Worm (Caenorhabditis elegans) whole organism, L2 larva: Measurements from ENCODE around the gene chil-25.

Experiments used
- R02D3.7 ChIP-seq: fragments of 150-350 bp; optimal IDR thresholded peaks from 2 replicates; lab custom pipeline; 2014; ENCODE audit warnings: missing biosample characterization, missing genetic modification characterization
- ama-1 ChIP-seq: fragments of 150-350 bp; optimal IDR thresholded peaks from 2 replicates; lab custom pipeline; 2018; ENCODE audit warnings: inconsistent platforms
- egl-27 ChIP-seq: sonication (generic microtip); optimal IDR thresholded peaks from 3 replicates; lab custom pipeline; 2017; ENCODE audit warnings: missing biosample characterization, missing genetic modification reagents, missing genetic modification characterization
- elt-1 ChIP-seq: fragments of 150-350 bp; optimal IDR thresholded peaks from 2 replicates; lab custom pipeline; 2014; ENCODE audit warnings: missing biosample characterization, missing genetic modification characterization
- elt-3 ChIP-seq: sonication (generic microtip); optimal IDR thresholded peaks from 2 replicates; lab custom pipeline; 2017; ENCODE audit warnings: missing biosample characterization, missing genetic modification characterization
- gmeb-1 ChIP-seq: fragments of 150-350 bp; optimal IDR thresholded peaks from 2 replicates; lab custom pipeline; 2014; ENCODE audit warnings: missing biosample characterization, missing genetic modification characterization
- nhr-10 ChIP-seq: sonication (generic microtip); optimal IDR thresholded peaks from 2 replicates; lab custom pipeline; 2017; ENCODE audit warnings: missing biosample characterization, missing genetic modification characterization
- nhr-12 ChIP-seq: fragments of 150-350 bp; optimal IDR thresholded peaks from 2 replicates; lab custom pipeline; 2014; ENCODE audit warnings: missing biosample characterization, missing genetic modification characterization
- skn-1 ChIP-seq: sonication (generic microtip); optimal IDR thresholded peaks from 2 replicates; lab custom pipeline; 2017; ENCODE audit warnings: missing biosample characterization, missing genetic modification characterization
- sma-9 ChIP-seq, 2 experiments: fragments of 150-350 bp in 1 of 2; sonication (generic microtip) in 1 of 2; optimal IDR thresholded peaks; 2 replicates each; lab custom pipeline; 2014 to 2016; ENCODE audit warnings: missing genetic modification characterization in 2 of 2, mild to moderate bottlenecking in 1 of 2, missing biosample characterization in 1 of 2, missing compliant biosample characterization in 1 of 2, missing genetic modification reagents in 1 of 2, moderate library complexity in 1 of 2
- snpc-4 ChIP-seq: fragments of 150-350 bp; optimal IDR thresholded peaks from 2 replicates; lab custom pipeline; 2014; ENCODE audit warnings: missing biosample characterization, missing genetic modification characterization
- ztf-11 ChIP-seq: sonication (generic microtip); optimal IDR thresholded peaks from 2 replicates; lab custom pipeline; 2017; ENCODE audit warnings: missing biosample characterization, missing genetic modification characterization

- no peak for TF ChIP-seq elt-1 (tag; lab: Kevin White, UChicago)
- no peak for TF ChIP-seq ama-1 (lab: Kevin White, UChicago)
- no peak for TF ChIP-seq egl-27 (tag; lab: Kevin White, UChicago)
- no peak for TF ChIP-seq gmeb-1
- TF ChIP-seq elt-3 (tag; lab: Kevin White, UChicago) = no peak
- no peak for TF ChIP-seq ztf-11
- no peak for TF ChIP-seq sma-9 (GFP tag; optimal IDR thresholded peaks at IDR 0.05; lab: Kevin White, UChicago)
- TF ChIP-seq sma-9 (tag; optimal IDR thresholded peaks at IDR 0.05; lab: Kevin White, UChicago) = no peak
- TF ChIP-seq nhr-12 (tag; lab: Kevin White, UChicago) = no peak
- TF ChIP-seq snpc-4 (tag; lab: Kevin White, UChicago) = no peak
- no peak for TF ChIP-seq nhr-10 (tag; lab: Kevin White, UChicago)
- no peak for TF ChIP-seq skn-1 (tag; lab: Kevin White, UChicago)
- no peak for TF ChIP-seq R02D3.7 (tag; lab: Kevin White, UChicago)
Measured at ce11 chrII:9489922-9490321, 15.7 kb upstream of the chil-25 start.
